2 fruit fly cellular contexts compared by ENCODE assay signal in the genomic region with DNA sequence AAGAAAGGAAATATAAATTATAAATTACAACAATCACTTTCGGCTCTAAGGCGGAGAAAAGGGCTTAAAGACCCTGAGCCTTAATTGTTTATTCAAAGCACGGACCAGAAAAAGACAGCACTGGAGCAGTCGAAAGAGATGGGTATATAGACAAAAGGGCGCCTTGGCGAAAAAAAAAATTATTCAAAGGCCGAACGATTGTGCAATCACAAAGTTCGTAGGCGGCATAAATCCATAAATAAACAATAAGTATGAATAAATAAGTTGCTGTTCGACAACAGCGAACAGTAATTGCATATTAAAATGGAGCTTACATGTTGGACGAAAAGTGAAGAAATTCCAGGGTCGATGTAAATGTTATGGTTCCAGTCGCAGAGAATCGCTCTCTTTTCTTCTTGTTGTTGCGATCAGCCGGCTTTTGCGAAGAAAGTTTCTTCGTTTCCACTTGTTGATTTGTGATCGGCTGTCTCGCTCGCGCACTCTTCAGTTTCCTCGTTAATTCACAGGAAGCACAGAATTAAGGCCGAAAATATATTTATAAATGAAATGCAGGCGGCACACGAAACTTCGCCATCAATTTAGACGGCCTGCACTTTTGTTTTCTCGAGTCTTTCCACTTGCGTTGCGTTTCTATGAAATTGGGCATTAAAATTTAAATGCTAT.
TF ChIP-seq lines count a peak whose summit lies in the region.

No protein-coding gene starts in this region.

- TF ChIP-seq CTCF in whole organism, embryonic (GFP tag; optimal IDR thresholded peaks at IDR 0.05; lab: Kevin White, UChicago): no peak

TF ChIP-seq in whole organism, embryonic, 481 proteins besides CTCF, POLR2A, EP300 and RAD21:
- TF ChIP-seq CG4730 (GFP tag; IDR thresholded peaks at IDR 0.05; lab: Robert Waterston, UW) (no peak), CG3726 (GFP tag; IDR thresholded peaks at IDR 0.05; lab: Robert Waterston, UW) (no peak), kah (GFP tag; optimal IDR thresholded peaks at IDR 0.05; lab: Kevin White, UChicago) (peak; percentile 97), Mes4 (GFP tag; optimal IDR thresholded peaks at IDR 0.05; lab: Kevin White, UChicago) (no peak), bbx (GFP tag; IDR thresholded peaks at IDR 0.05; lab: Robert Waterston, UW; ENCODE audit: partially characterized antibody) (no peak), Meics (GFP tag; optimal IDR thresholded peaks at IDR 0.05; lab: Kevin White, UChicago) (no peak), D (optimal IDR thresholded peaks at IDR 0.05; lab: Kevin White, UChicago) (no peak), D (GFP tag; optimal IDR thresholded peaks at IDR 0.05; lab: Kevin White, UChicago) (no peak), grau (tag; optimal IDR thresholded peaks at IDR 0.05; lab: Kevin White, UChicago) (no peak), Ravus (GFP tag; IDR thresholded peaks at IDR 0.05; lab: Robert Waterston, UW) (no peak), ci (GFP tag; IDR thresholded peaks at IDR 0.05; lab: Robert Waterston, UW) (no peak), cad (GFP tag; optimal IDR thresholded peaks at IDR 0.05; lab: Kevin White, UChicago) (no peak), Pdp1 (GFP tag; optimal IDR thresholded peaks at IDR 0.05; lab: Kevin White, UChicago) (peak in 1 of 2 experiments; percentile 77), Rx (GFP tag; IDR thresholded peaks at IDR 0.05; lab: Robert Waterston, UW) (no peak), Antp (GFP tag; optimal IDR thresholded peaks at IDR 0.05; lab: Kevin White, UChicago) (no peak), chinmo (GFP tag; IDR thresholded peaks at IDR 0.05; lab: Robert Waterston, UW; ENCODE audit: partially characterized antibody) (0 out of 4 replicates have a peak, but pooled peaks have one; percentile 25), grn (GFP tag; optimal IDR thresholded peaks at IDR 0.05; lab: Kevin White, UChicago) (no peak), CG30020 (tag; optimal IDR thresholded peaks at IDR 0.05; lab: Kevin White, UChicago) (no peak), HmgD (GFP tag; optimal IDR thresholded peaks at IDR 0.05; lab: Kevin White, UChicago) (no peak), lov (optimal IDR thresholded peaks at IDR 0.05; lab: Kevin White, UChicago) (no peak), lov (GFP tag; IDR thresholded peaks at IDR 0.05; lab: Robert Waterston, UW) (no peak), sr (GFP tag; IDR thresholded peaks at IDR 0.05; lab: Robert Waterston, UW) (peak; percentile 35; the same call in 1 of the 3 replicates), esg (GFP tag; conservative IDR thresholded peaks at IDR 0.05; lab: Robert Waterston, UW) (no peak), MESR4 (GFP tag; optimal IDR thresholded peaks at IDR 0.05; lab: Kevin White, UChicago) (no peak), HHEX (GFP tag; optimal IDR thresholded peaks at IDR 0.05; lab: Kevin White, UChicago) (no peak), H15 (GFP tag; IDR thresholded peaks at IDR 0.05; lab: Robert Waterston, UW) (no peak), Hand (GFP tag; optimal IDR thresholded peaks at IDR 0.05; lab: Kevin White, UChicago) (no peak), crc (GFP tag; optimal IDR thresholded peaks at IDR 0.05; lab: Kevin White, UChicago) (no peak), H2.0 (GFP tag; IDR thresholded peaks at IDR 0.05; lab: Robert Waterston, UW) (no peak), Abd-B (GFP tag; optimal IDR thresholded peaks at IDR 0.05; lab: Kevin White, UChicago) (no peak), nom (GFP tag; optimal IDR thresholded peaks at IDR 0.05; lab: Kevin White, UChicago) (no peak), vvl (GFP tag; IDR thresholded peaks at IDR 0.05; lab: Robert Waterston, UW) (peak; percentile 75; the same call in 1 of the 2 replicates), her (GFP tag; optimal IDR thresholded peaks at IDR 0.05; lab: Kevin White, UChicago) (no peak), BEAF-32 (GFP tag; optimal IDR thresholded peaks at IDR 0.05; lab: Kevin White, UChicago) (no peak), Mad (GFP tag; optimal IDR thresholded peaks at IDR 0.05; lab: Kevin White, UChicago) (no peak), TFAM (GFP tag; optimal IDR thresholded peaks at IDR 0.05; lab: Kevin White, UChicago) (no peak), Usf (GFP tag; optimal IDR thresholded peaks at IDR 0.05; lab: Kevin White, UChicago) (no peak), Atf3 (GFP tag; optimal IDR thresholded peaks at IDR 0.05; lab: Kevin White, UChicago) (no peak), Stat92E (GFP tag; optimal IDR thresholded peaks at IDR 0.05; lab: Kevin White, UChicago) (no peak), sqz (GFP tag; optimal IDR thresholded peaks at IDR 0.05; lab: Kevin White, UChicago) (no peak), fd102C (GFP tag; optimal IDR thresholded peaks at IDR 0.05; lab: Kevin White, UChicago) (no peak), Bdp1 (GFP tag; optimal IDR thresholded peaks at IDR 0.05; lab: Kevin White, UChicago) (no peak), chif (GFP tag; optimal IDR thresholded peaks at IDR 0.05; lab: Kevin White, UChicago) (no peak)
TF ChIP-seq in whole organism, embryonic: peak in this region for 5.

TF ChIP-seq in whole organism, prepupa, 60 proteins besides CTCF, POLR2A, EP300 and RAD21:
- TF ChIP-seq vri (GFP tag; optimal IDR thresholded peaks at IDR 0.05; lab: Kevin White, UChicago): peak; percentile 16
- no peak for TF ChIP-seq Lpt (GFP tag; optimal IDR thresholded peaks at IDR 0.05; lab: Kevin White, UChicago)
- TF ChIP-seq pdm3 (GFP tag; optimal IDR thresholded peaks at IDR 0.05; lab: Kevin White, UChicago): no peak
- TF ChIP-seq Hr38 (GFP tag; optimal IDR thresholded peaks at IDR 0.05; lab: Kevin White, UChicago): no peak
- TF ChIP-seq svp (GFP tag; lab: Kevin White, UChicago): peak; percentile 47
- no peak for TF ChIP-seq CG11762 (GFP tag; optimal IDR thresholded peaks at IDR 0.05; lab: Kevin White, UChicago; ENCODE audit: insufficient read depth)
- no peak for TF ChIP-seq CG6854 (GFP tag; optimal IDR thresholded peaks at IDR 0.05; lab: Kevin White, UChicago)
- no peak for TF ChIP-seq Gug (GFP tag; IDR thresholded peaks at IDR 0.05; lab: Robert Waterston, UW)
